Worm (Caenorhabditis elegans): Measurements from ENCODE around the gene bus-8A.

DNA sequence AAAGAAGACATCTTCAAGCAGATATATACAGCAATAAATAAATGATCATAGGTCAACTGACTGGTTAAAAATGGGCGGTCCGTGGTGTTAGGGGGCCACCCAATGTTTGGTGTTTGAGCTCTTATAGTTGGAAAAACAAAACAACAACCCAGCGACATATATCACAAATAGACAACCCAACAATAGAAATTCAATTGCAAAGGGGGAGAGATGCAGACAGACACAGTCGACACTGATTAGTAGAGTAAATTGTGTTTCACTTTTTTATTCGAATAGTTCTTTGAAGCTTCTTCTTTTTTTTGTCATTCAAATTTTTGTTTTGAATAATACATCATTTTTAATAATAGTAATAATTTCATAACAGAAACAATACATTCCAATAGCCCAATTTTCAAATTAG, 22.7 kb downstream of the bus-8A start:
- TF ChIP-seq dsc-1 (tag; optimal IDR thresholded peaks at IDR 0.05) (no peak), blmp-1 (tag; optimal IDR thresholded peaks at IDR 0.05) (no peak), ets-5 (GFP tag; IDR thresholded peaks at IDR 0.05) (no peak), xbp-1 (tag; optimal IDR thresholded peaks at IDR 0.05) (no peak), hlh-17 (GFP tag; optimal IDR thresholded peaks at IDR 0.05; ENCODE audit: borderline replicate concordance) (no peak), nhr-12 (tag; optimal IDR thresholded peaks at IDR 0.05) (no peak), ceh-82 (tag; optimal IDR thresholded peaks at IDR 0.05) (no peak), ama-1 (optimal IDR thresholded peaks at IDR 0.05) (no peak), lin-39 (tag; optimal IDR thresholded peaks at IDR 0.05) (no peak), dpl-1 (GFP tag; optimal IDR thresholded peaks at IDR 0.05) (no peak)

All from whole organism, L1 larva.